Worm (Caenorhabditis elegans) whole organism, early embryonic: Measurements from ENCODE around the gene C44H9.5.

Source experiments
- B0310.2 ChIP-seq: sonication (generic microtip); optimal IDR thresholded peaks from 2 replicates; lab custom pipeline; 2016; ENCODE audit warnings: mild to moderate bottlenecking, missing genetic modification characterization, missing compliant biosample characterization
- F13C5.2 ChIP-seq: sonication (generic microtip); optimal IDR thresholded peaks from 2 replicates; lab custom pipeline; 2017; ENCODE audit warnings: mild to moderate bottlenecking, missing genetic modification characterization, inconsistent platforms, missing compliant biosample characterization
- aly-1 ChIP-seq: sonication (generic microtip); optimal IDR thresholded peaks from 2 replicates; lab custom pipeline; 2016; ENCODE audit warnings: missing genetic modification characterization, missing compliant biosample characterization
- ama-1 ChIP-seq: fragments of 150-350 bp; optimal IDR thresholded peaks from 2 replicates; lab custom pipeline; 2014
- ceh-13 ChIP-seq: fragments of 200-800 bp; sonication (Bioruptor generic); optimal IDR thresholded peaks from 2 replicates; lab custom pipeline; 2018; ENCODE audit warnings: mild to moderate bottlenecking, missing genetic modification characterization, missing compliant biosample characterization
- ceh-36 ChIP-seq: sonication (generic microtip); optimal IDR thresholded peaks from 2 replicates; lab custom pipeline; 2016; ENCODE audit warnings: missing genetic modification characterization, inconsistent platforms, missing compliant biosample characterization
- ets-7 ChIP-seq: sonication (generic microtip); optimal IDR thresholded peaks from 2 replicates; lab custom pipeline; 2016; ENCODE audit warnings: missing genotype, missing genetic modification characterization, missing compliant biosample characterization
- flt-1 ChIP-seq: fragments of 200-800 bp; sonication (Bioruptor generic); IDR thresholded peaks from 2 replicates; pipeline ENCODE4 v1.3.6; 2022; ENCODE audit warnings: missing genetic modification characterization, missing compliant biosample characterization
- hmbx-1 ChIP-seq: sonication (generic microtip); optimal IDR thresholded peaks from 2 replicates; lab custom pipeline; 2016; ENCODE audit warnings: mild to moderate bottlenecking, missing genetic modification characterization, missing compliant biosample characterization
- hmg-4 ChIP-seq: fragments of 200-800 bp; sonication (Bioruptor generic); optimal IDR thresholded peaks from 2 replicates; lab custom pipeline; 2018; ENCODE audit warnings: mild to moderate bottlenecking, missing genetic modification characterization, missing compliant biosample characterization
- hnd-1 ChIP-seq: sonication (generic microtip); optimal IDR thresholded peaks from 2 replicates; lab custom pipeline; 2016; ENCODE audit warnings: missing genetic modification characterization, missing compliant biosample characterization
- pes-1 ChIP-seq: fragments of 200-800 bp; sonication (Bioruptor generic); IDR thresholded peaks from 2 replicates; pipeline ENCODE4 v1.3.6; 2022; ENCODE audit warnings: missing genetic modification reagents, missing genetic modification characterization, missing compliant biosample characterization
- scrt-1 ChIP-seq: fragments of 200-800 bp; sonication (Bioruptor generic); IDR thresholded peaks from 2 replicates; pipeline ENCODE4 v1.3.6; 2022; ENCODE audit warnings: missing genetic modification characterization, missing compliant biosample characterization
- sea-1 ChIP-seq: fragments of 200-800 bp; sonication (Bioruptor generic); conservative IDR thresholded peaks from 2 replicates; pipeline ENCODE4 v1.3.6; 2022; ENCODE audit warnings: missing genetic modification characterization, missing compliant biosample characterization
- tbx-11 ChIP-seq: fragments of 200-800 bp; sonication (Bioruptor generic); IDR thresholded peaks from 2 replicates; pipeline ENCODE4 v1.3.6; 2022; ENCODE audit warnings: missing genetic modification characterization, missing compliant biosample characterization
- tbx-37 ChIP-seq: fragments of 200-800 bp; sonication (Bioruptor generic); conservative IDR thresholded peaks from 2 replicates; pipeline ENCODE4 v1.3.6; 2022; ENCODE audit warnings: missing genetic modification reagents, missing genetic modification characterization, missing compliant biosample characterization
- tra-4 ChIP-seq: sonication (generic microtip); optimal IDR thresholded peaks from 2 replicates; lab custom pipeline; 2017; ENCODE audit warnings: missing genetic modification characterization, missing compliant biosample characterization

The C44H9.5 gene

DNA sequence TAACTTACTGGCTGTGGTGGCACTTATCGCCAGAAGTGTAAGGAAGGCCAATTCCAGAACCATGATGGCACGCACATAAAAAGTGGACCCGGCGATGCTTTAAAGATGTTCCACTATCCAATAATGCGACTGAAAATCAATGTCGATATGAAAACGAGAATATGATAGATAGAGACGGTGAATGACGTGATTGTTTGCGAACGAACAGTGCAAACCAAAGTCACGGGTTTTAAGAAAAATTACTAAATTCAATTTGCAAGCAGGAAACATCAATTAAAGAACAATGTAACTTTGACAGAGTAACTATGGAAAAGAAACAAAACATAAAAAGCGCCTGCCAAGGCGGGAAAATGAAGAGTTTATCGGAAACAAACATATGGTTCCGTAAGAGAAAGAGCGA lies at the start of gene C44H9.5:
C44H9.5 (minus strand) TSS at position 129 of the 400 bp plus-strand sequence.
- TF ChIP-seq scrt-1 (GFP tag; lab: Robert Waterston, UW) (no peak), ama-1 (lab: Kevin White, UChicago) (no peak), hnd-1 (tag; lab: Kevin White, UChicago) (no peak)

ce11 chrV:12898583-12899232 lies 49.0 kb upstream of the C44H9.5 start:
- no peak for TF ChIP-seq ets-7 (tag; lab: Kevin White, UChicago)
- TF ChIP-seq tra-4 (tag; lab: Kevin White, UChicago) = no peak
- TF ChIP-seq tbx-11 (GFP tag; lab: Robert Waterston, UW) = no peak
- no peak for TF ChIP-seq flt-1 (GFP tag; lab: Robert Waterston, UW)
- no peak for TF ChIP-seq ceh-36
- TF ChIP-seq hmg-4 (GFP tag; lab: Kevin White, UChicago) = no peak
- TF ChIP-seq ama-1 (lab: Kevin White, UChicago) = no peak

DNA sequence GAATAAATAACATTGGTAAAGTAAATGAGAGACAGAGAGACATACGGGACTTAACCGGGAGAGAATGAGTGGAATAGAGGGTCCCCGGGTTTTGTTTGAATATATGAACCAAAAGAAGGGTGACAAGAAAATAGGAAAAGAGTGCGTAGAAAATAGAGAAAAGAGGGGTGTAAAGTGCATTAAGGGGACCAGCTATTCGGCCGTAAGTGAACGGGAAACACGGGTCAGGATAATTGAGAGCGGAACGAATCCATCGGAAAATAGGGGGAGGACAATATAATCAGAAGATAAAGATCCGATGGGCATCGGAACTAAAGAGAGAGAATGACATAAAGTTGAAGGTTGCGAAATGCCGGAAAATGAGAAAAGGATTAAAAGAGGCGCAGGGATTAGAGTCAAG lies 47.7 kb upstream of the C44H9.5 start:
- no peak for TF ChIP-seq hnd-1 (tag; lab: Kevin White, UChicago)
- no peak for TF ChIP-seq F13C5.2 (tag; lab: Kevin White, UChicago)
- no peak for TF ChIP-seq scrt-1 (GFP tag; lab: Robert Waterston, UW)
- no peak for TF ChIP-seq hmg-4 (GFP tag; lab: Kevin White, UChicago)
- TF ChIP-seq pes-1 (GFP tag; lab: Robert Waterston, UW) = no peak
- no peak for TF ChIP-seq tbx-37 (GFP tag; lab: Robert Waterston, UW)
- TF ChIP-seq tra-4 (tag; lab: Kevin White, UChicago) = no peak
- TF ChIP-seq tbx-11 (GFP tag; lab: Robert Waterston, UW) = no peak
- no peak for TF ChIP-seq flt-1 (GFP tag; lab: Robert Waterston, UW)
- no peak for TF ChIP-seq ets-7 (tag; lab: Kevin White, UChicago)
- no peak for TF ChIP-seq sea-1
- no peak for TF ChIP-seq B0310.2
- no peak for TF ChIP-seq ceh-13 (GFP tag; lab: Kevin White, UChicago)
- TF ChIP-seq ama-1 (lab: Kevin White, UChicago) = no peak
- TF ChIP-seq aly-1 = no peak
- no peak for TF ChIP-seq hmbx-1 (tag; lab: Kevin White, UChicago)
- no peak for TF ChIP-seq ceh-36

DNA sequence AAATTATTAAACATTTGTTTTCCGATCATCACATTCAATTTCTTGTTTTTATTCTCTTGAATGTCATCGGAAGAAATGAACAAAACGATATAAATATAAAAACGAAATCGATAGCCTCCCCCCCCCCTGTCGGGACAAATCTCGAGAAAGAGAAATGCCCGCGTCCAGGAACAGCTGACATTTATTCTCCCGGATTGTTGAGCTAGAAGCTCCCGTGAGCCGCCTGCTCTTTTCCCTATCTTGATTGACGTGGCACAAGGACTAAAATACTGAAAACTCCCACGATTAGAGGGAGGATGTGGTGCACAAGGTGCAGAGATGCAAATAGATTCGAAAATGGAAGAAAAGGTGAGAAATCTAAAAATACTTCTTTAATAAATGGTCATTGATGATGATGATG lies 47.2 kb upstream of the C44H9.5 start:
- TF ChIP-seq B0310.2 (no peak), aly-1 (no peak), hmbx-1 (tag; lab: Kevin White, UChicago) (no peak), ets-7 (tag; lab: Kevin White, UChicago) (no peak), sea-1 (no peak), hnd-1 (tag; lab: Kevin White, UChicago) (no peak), flt-1 (GFP tag; lab: Robert Waterston, UW) (no peak), hmg-4 (GFP tag; lab: Kevin White, UChicago) (no peak), tra-4 (tag; lab: Kevin White, UChicago) (no peak), pes-1 (GFP tag; lab: Robert Waterston, UW) (no peak), ceh-36 (no peak), ama-1 (lab: Kevin White, UChicago) (no peak), scrt-1 (GFP tag; lab: Robert Waterston, UW) (no peak), ceh-13 (GFP tag; lab: Kevin White, UChicago) (no peak), F13C5.2 (tag; lab: Kevin White, UChicago) (no peak), tbx-11 (GFP tag; lab: Robert Waterston, UW) (no peak), tbx-37 (GFP tag; lab: Robert Waterston, UW) (no peak)

DNA sequence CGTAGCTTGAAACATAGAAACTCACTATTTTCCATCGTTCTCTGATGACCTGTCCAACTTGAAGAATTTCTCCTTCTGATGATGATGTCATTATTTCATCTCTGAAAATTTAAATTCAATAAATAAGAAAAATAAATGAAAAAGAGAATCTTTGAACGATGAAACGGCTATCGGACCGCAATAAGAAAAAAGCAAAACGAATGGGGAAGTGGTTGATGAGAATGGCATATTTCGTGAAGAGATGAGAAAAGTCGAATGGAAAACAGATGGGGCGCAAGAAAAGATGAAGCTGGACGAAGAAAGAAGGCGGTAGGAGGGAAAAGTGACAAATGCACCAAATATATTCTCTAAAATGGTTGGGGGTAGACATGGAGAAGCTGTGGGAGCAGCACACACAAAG lies 46.1 kb upstream of the C44H9.5 start, which contains the start of gene ttbk-7:
ttbk-7 (minus strand) TSS at position 101 of the 400 bp plus-strand sequence.
- TF ChIP-seq scrt-1 (GFP tag; lab: Robert Waterston, UW) = no peak
- no peak for TF ChIP-seq tra-4 (tag; lab: Kevin White, UChicago)
- TF ChIP-seq aly-1 = no peak
- TF ChIP-seq hmbx-1 (tag; lab: Kevin White, UChicago) = no peak
- no peak for TF ChIP-seq F13C5.2 (tag; lab: Kevin White, UChicago)
- TF ChIP-seq ceh-13 (GFP tag; lab: Kevin White, UChicago) = no peak
- no peak for TF ChIP-seq pes-1 (GFP tag; lab: Robert Waterston, UW)
- TF ChIP-seq sea-1 = no peak
- TF ChIP-seq flt-1 (GFP tag; lab: Robert Waterston, UW) = no peak

- TF ChIP-seq scrt-1 (GFP tag; lab: Robert Waterston, UW) (no peak), F13C5.2 (tag; lab: Kevin White, UChicago) (no peak), sea-1 (no peak)
Measured at ce11 chrV:12885860-12886259, 36.2 kb upstream of the C44H9.5 start, which contains the start of gene glb-24. glb-24 (minus strand) TSS chrV:12885960.

- TF ChIP-seq sea-1 (no peak), tra-4 (tag; lab: Kevin White, UChicago) (no peak), aly-1 (no peak), hnd-1 (tag; lab: Kevin White, UChicago) (no peak), tbx-37 (GFP tag; lab: Robert Waterston, UW) (no peak), hmbx-1 (tag; lab: Kevin White, UChicago) (no peak), B0310.2 (no peak), pes-1 (GFP tag; lab: Robert Waterston, UW) (no peak), scrt-1 (GFP tag; lab: Robert Waterston, UW) (no peak), ceh-36 (no peak), ama-1 (lab: Kevin White, UChicago) (no peak), tbx-11 (GFP tag; lab: Robert Waterston, UW) (no peak), flt-1 (GFP tag; lab: Robert Waterston, UW) (no peak), F13C5.2 (tag; lab: Kevin White, UChicago) (no peak), ceh-13 (GFP tag; lab: Kevin White, UChicago) (no peak), hmg-4 (GFP tag; lab: Kevin White, UChicago) (no peak), ets-7 (tag; lab: Kevin White, UChicago) (no peak)
Measured at ce11 chrV:12882370-12882769, 32.7 kb upstream of the C44H9.5 start.
